Fruit fly (Drosophila melanogaster) whole organism, prepupa: ENCODE measurements around the gene Sfp35C.

Experiments used
- CG10631 ChIP-seq: fragments of 200-800 bp; sonication (Bioruptor generic); optimal IDR thresholded peaks from 2 replicates; lab custom pipeline; 2016; ENCODE audit warnings: missing biosample characterization, missing genetic modification characterization
- CG10669 ChIP-seq: fragments of 200-800 bp; sonication (Bioruptor generic); optimal IDR thresholded peaks from 3 replicates; lab custom pipeline; 2018; ENCODE audit warnings: missing biosample characterization, mild to moderate bottlenecking, missing genetic modification characterization, moderate library complexity
- CG11294 ChIP-seq: fragments of 200-800 bp; sonication (Bioruptor generic); IDR thresholded peaks from 2 replicates; pipeline ENCODE4 v1.3.6; 2022; ENCODE audit warnings: missing biosample characterization, missing genetic modification characterization
- CG11902 ChIP-seq: fragments of 200-800 bp; sonication (Bioruptor generic); optimal IDR thresholded peaks from 3 replicates; lab custom pipeline; 2016; ENCODE audit warnings: missing biosample characterization, missing genetic modification characterization
- CG15336 ChIP-seq: fragments of 200-800 bp; sonication (Bioruptor generic); IDR thresholded peaks from 2 replicates; pipeline ENCODE4 v1.3.6; 2022; ENCODE audit warnings: missing biosample characterization, missing genetic modification characterization
- CG1621 ChIP-seq: fragments of 200-800 bp; sonication (Bioruptor generic); optimal IDR thresholded peaks from 3 replicates; lab custom pipeline; 2018; ENCODE audit warnings: missing biosample characterization, mild to moderate bottlenecking, missing genetic modification characterization
- CG31627 ChIP-seq: fragments of 200-800 bp; sonication (Bioruptor generic); optimal IDR thresholded peaks from 3 replicates; lab custom pipeline; 2016; ENCODE audit warnings: missing biosample characterization, missing genetic modification characterization
- CG34406 ChIP-seq: fragments of 200-800 bp; sonication (Bioruptor generic); optimal IDR thresholded peaks from 3 replicates; lab custom pipeline; 2016; ENCODE audit warnings: missing biosample characterization, missing genetic modification characterization
- CG3919 ChIP-seq: fragments of 200-800 bp; sonication (Bioruptor generic); optimal IDR thresholded peaks from 3 replicates; lab custom pipeline; 2016; ENCODE audit warnings: missing biosample characterization, missing genetic modification characterization
- CG4318 ChIP-seq: fragments of 200-800 bp; sonication (Bioruptor generic); optimal IDR thresholded peaks from 3 replicates; lab custom pipeline; 2017; ENCODE audit warnings: missing biosample characterization, mild to moderate bottlenecking, missing genetic modification characterization
- CG6163 ChIP-seq: fragments of 200-800 bp; sonication (Bioruptor generic); IDR thresholded peaks from 3 replicates; pipeline ENCODE4 v1.3.6; 2022; ENCODE audit warnings: missing biosample characterization, missing genetic modification characterization
- CG6276 ChIP-seq: fragments of 200-800 bp; sonication (Bioruptor generic); optimal IDR thresholded peaks from 2 replicates; lab custom pipeline; 2017; ENCODE audit warnings: missing biosample characterization, mild to moderate bottlenecking, missing genetic modification characterization
- CG6808 ChIP-seq: fragments of 200-800 bp; sonication (Bioruptor generic); optimal IDR thresholded peaks from 3 replicates; lab custom pipeline; 2017; ENCODE audit warnings: missing biosample characterization, missing genetic modification characterization, mild to moderate bottlenecking, moderate library complexity, missing genetic modification reagents
- CG7368 ChIP-seq: fragments of 200-800 bp; sonication (Bioruptor generic); optimal IDR thresholded peaks from 3 replicates; lab custom pipeline; 2016; ENCODE audit warnings: missing biosample characterization, missing genetic modification characterization
- CG8319 ChIP-seq: fragments of 200-800 bp; sonication (Bioruptor generic); optimal IDR thresholded peaks from 3 replicates; lab custom pipeline; 2016; ENCODE audit warnings: missing biosample characterization, missing genetic modification characterization
- CG8632 ChIP-seq: fragments of 200-800 bp; sonication (Bioruptor generic); optimal IDR thresholded peaks from 3 replicates; lab custom pipeline; 2016; ENCODE audit warnings: missing biosample characterization, missing genetic modification characterization
- Eip93F ChIP-seq: fragments of 200-800 bp; sonication (Bioruptor generic); optimal IDR thresholded peaks from 2 replicates; lab custom pipeline; 2016; ENCODE audit warnings: missing biosample characterization, mild to moderate bottlenecking, missing genetic modification characterization
- Ets21C ChIP-seq: fragments of 200-800 bp; sonication (Bioruptor generic); optimal IDR thresholded peaks from 3 replicates; lab custom pipeline; 2016; ENCODE audit warnings: missing biosample characterization, missing genetic modification characterization
- Ets96B ChIP-seq: fragments of 200-800 bp; optimal IDR thresholded peaks from 2 replicates; lab custom pipeline; 2019; ENCODE audit warnings: missing biosample characterization, mild to moderate bottlenecking, missing genetic modification characterization, moderate library complexity
- Gug ChIP-seq: fragments of 200-800 bp; sonication (Bioruptor generic); IDR thresholded peaks from 2 replicates; pipeline ENCODE4 v1.3.6; 2022; ENCODE audit warnings: missing biosample characterization, missing genetic modification characterization
- Hr38 ChIP-seq: sonication (Bioruptor generic); optimal IDR thresholded peaks from 2 replicates; lab custom pipeline; 2016; ENCODE audit warnings: missing biosample characterization, missing genetic modification characterization
- Hr4 ChIP-seq: fragments of 200-800 bp; sonication (Bioruptor generic); optimal IDR thresholded peaks from 3 replicates; lab custom pipeline; 2016; ENCODE audit warnings: missing biosample characterization, missing genetic modification characterization
- Lpt ChIP-seq: fragments of 200-800 bp; sonication (Bioruptor generic); optimal IDR thresholded peaks from 3 replicates; lab custom pipeline; 2016; ENCODE audit warnings: missing biosample characterization, missing genetic modification characterization
- Met ChIP-seq: fragments of 200-800 bp; sonication (Bioruptor generic); optimal IDR thresholded peaks from 3 replicates; lab custom pipeline; 2016; ENCODE audit warnings: missing biosample characterization, missing genetic modification characterization
- Smox ChIP-seq: fragments of 200-800 bp; sonication (Bioruptor generic); optimal IDR thresholded peaks from 3 replicates; lab custom pipeline; 2016; ENCODE audit warnings: missing biosample characterization, missing genetic modification characterization
- Sox14 ChIP-seq: fragments of 200-800 bp; sonication (Bioruptor generic); optimal IDR thresholded peaks from 3 replicates; lab custom pipeline; 2016; ENCODE audit warnings: missing biosample characterization, missing genetic modification characterization
- Sox15 ChIP-seq: fragments of 200-800 bp; sonication (Bioruptor generic); optimal IDR thresholded peaks from 3 replicates; lab custom pipeline; 2016; ENCODE audit warnings: missing biosample characterization, missing genetic modification characterization
- achi ChIP-seq: fragments of 200-800 bp; sonication (Bioruptor generic); optimal IDR thresholded peaks from 3 replicates; lab custom pipeline; 2016; ENCODE audit warnings: missing biosample characterization, missing genetic modification characterization
- acj6 ChIP-seq: fragments of 200-800 bp; sonication (Bioruptor generic); optimal IDR thresholded peaks from 3 replicates; lab custom pipeline; 2016; ENCODE audit warnings: missing biosample characterization, missing genetic modification characterization
- cyc ChIP-seq: fragments of 200-800 bp; sonication (Bioruptor generic); optimal IDR thresholded peaks from 3 replicates; lab custom pipeline; 2016; ENCODE audit warnings: missing biosample characterization, missing genetic modification characterization
- dac ChIP-seq: fragments of 200-800 bp; sonication (Bioruptor generic); optimal IDR thresholded peaks from 2 replicates; lab custom pipeline; 2017; ENCODE audit warnings: missing biosample characterization, mild to moderate bottlenecking, missing genetic modification characterization
- eg ChIP-seq: fragments of 200-800 bp; sonication (Bioruptor generic); IDR thresholded peaks from 3 replicates; pipeline ENCODE4 v1.3.6; 2022; ENCODE audit warnings: missing biosample characterization, missing genetic modification characterization
- fd59A ChIP-seq: fragments of 200-800 bp; sonication (Bioruptor generic); optimal IDR thresholded peaks from 2 replicates; lab custom pipeline; 2017; ENCODE audit warnings: missing biosample characterization, mild to moderate bottlenecking, missing genetic modification characterization, missing genetic modification reagents
- fd85E ChIP-seq: fragments of 200-800 bp; sonication (Bioruptor generic); optimal IDR thresholded peaks from 3 replicates; lab custom pipeline; 2016; ENCODE audit warnings: missing biosample characterization, missing genetic modification characterization
- fkh ChIP-seq: fragments of 200-800 bp; sonication (Bioruptor generic); optimal IDR thresholded peaks from 3 replicates; lab custom pipeline; 2017; ENCODE audit warnings: missing biosample characterization, mild to moderate bottlenecking, missing genetic modification characterization, moderate library complexity
- lz ChIP-seq: fragments of 200-800 bp; sonication (Bioruptor generic); optimal IDR thresholded peaks from 3 replicates; lab custom pipeline; 2016; ENCODE audit warnings: missing biosample characterization, missing genetic modification characterization
- net ChIP-seq: fragments of 200-800 bp; sonication (Bioruptor generic); optimal IDR thresholded peaks from 3 replicates; lab custom pipeline; 2016; ENCODE audit warnings: missing biosample characterization, missing genetic modification characterization
- pdm3 ChIP-seq: fragments of 200-800 bp; sonication (Bioruptor generic); optimal IDR thresholded peaks from 3 replicates; lab custom pipeline; 2016; ENCODE audit warnings: missing biosample characterization, missing genetic modification characterization
- salr ChIP-seq, 2 experiments: fragments of 200-800 bp; sonication (Bioruptor generic); optimal IDR thresholded peaks; 3 replicates each; lab custom pipeline; 2016 to 2018; ENCODE audit warnings: missing biosample characterization in 2 of 2, missing genetic modification characterization in 2 of 2, mild to moderate bottlenecking in 1 of 2
- spab ChIP-seq: fragments of 200-800 bp; sonication (Bioruptor generic); optimal IDR thresholded peaks from 2 replicates; lab custom pipeline; 2017; ENCODE audit warnings: missing biosample characterization, mild to moderate bottlenecking, missing genetic modification characterization, missing genetic modification reagents
- ss ChIP-seq, 2 experiments: fragments of 200-800 bp; sonication (Bioruptor generic); optimal IDR thresholded peaks; 2 replicates in 1 of 2; 3 replicates in 1 of 2; lab custom pipeline; 2017 to 2018; ENCODE audit warnings: mild to moderate bottlenecking in 2 of 2, missing biosample characterization in 2 of 2, missing genetic modification characterization in 2 of 2, moderate library complexity in 1 of 2
- svp ChIP-seq: fragments of 200-800 bp; sonication (Bioruptor generic); peaks from one replicate; lab custom pipeline; 2016; ENCODE audit warnings: missing biosample characterization, missing genetic modification characterization
- vri ChIP-seq: fragments of 200-800 bp; sonication (Bioruptor generic); optimal IDR thresholded peaks from 3 replicates; lab custom pipeline; 2016; ENCODE audit warnings: missing biosample characterization, mild to moderate bottlenecking, missing genetic modification characterization

Gene Sfp35C

dm6 chr2L:15248163-15249005, 46.5 kb upstream of the Sfp35C start, which contains the start of gene dao (continued):
- no peak for TF ChIP-seq Sox14 (GFP tag; lab: Kevin White, UChicago)
- no peak for TF ChIP-seq Hr38 (GFP tag; lab: Kevin White, UChicago)
- no peak for TF ChIP-seq Sox15
- TF ChIP-seq CG3919 = no peak
- TF ChIP-seq fd85E (GFP tag; lab: Kevin White, UChicago) = no peak
- TF ChIP-seq CG15336 (GFP tag; lab: Robert Waterston, UW) = no peak
- TF ChIP-seq Ets21C (GFP tag; lab: Kevin White, UChicago) = no peak
- peak; percentile 22 for TF ChIP-seq acj6 (GFP tag; lab: Kevin White, UChicago)
- no peak for TF ChIP-seq achi (GFP tag; lab: Kevin White, UChicago)
- TF ChIP-seq ss (GFP tag; optimal IDR thresholded peaks at IDR 0.05; lab: Kevin White, UChicago) = no peak
- TF ChIP-seq svp (GFP tag; lab: Kevin White, UChicago) = peak; percentile 66
- no peak for TF ChIP-seq Met (GFP tag; lab: Kevin White, UChicago)
- TF ChIP-seq CG6163 (GFP tag; lab: Robert Waterston, UW) = no peak
- 0 out of 3 replicates have a peak, but pooled peaks have one; percentile 20 for TF ChIP-seq eg (GFP tag; lab: Robert Waterston, UW)
- TF ChIP-seq CG7368 (GFP tag; lab: Kevin White, UChicago) = no peak
- no peak for TF ChIP-seq Ets96B (tag; lab: Kevin White, UChicago)
- no peak for TF ChIP-seq salr (GFP tag; optimal IDR thresholded peaks at IDR 0.05; lab: Kevin White, UChicago)
- TF ChIP-seq dac (GFP tag; lab: Kevin White, UChicago) = no peak
- TF ChIP-seq net (GFP tag; lab: Kevin White, UChicago) = no peak
- TF ChIP-seq CG4318 (GFP tag; lab: Kevin White, UChicago) = no peak
- TF ChIP-seq CG11294 = no peak
- TF ChIP-seq CG34406 = no peak
- no peak for TF ChIP-seq CG8632 (GFP tag; lab: Kevin White, UChicago)
- peak; percentile 19 for TF ChIP-seq CG31627
- peak; percentile 32 for TF ChIP-seq pdm3
- TF ChIP-seq vri (GFP tag; lab: Kevin White, UChicago) = no peak
- no peak for TF ChIP-seq Smox (GFP tag; lab: Kevin White, UChicago)
- TF ChIP-seq, all 60 proteins: peak for 15

DNA sequence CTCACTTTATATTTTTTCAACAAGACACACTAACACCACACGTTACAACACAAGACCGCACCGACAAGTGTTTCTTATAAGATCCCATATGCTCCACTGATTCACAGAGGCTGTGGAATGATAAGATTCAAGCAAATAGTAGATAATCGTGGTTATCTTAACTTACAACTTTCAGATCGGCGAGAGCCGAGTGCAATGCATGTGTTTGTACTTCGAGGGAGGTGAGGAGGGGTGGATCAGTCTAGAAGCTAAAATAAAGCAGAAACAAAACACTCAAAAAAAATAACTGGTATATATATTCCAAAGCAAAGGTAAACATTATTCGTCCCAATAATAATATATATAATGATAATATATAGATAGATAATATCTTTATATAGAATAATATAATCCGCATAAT, 45.7 kb upstream of the Sfp35C start, which contains the start of gene ZnT35C:
ZnT35C (minus strand) TSS at position 101 of the 400 bp plus-strand sequence.
- TF ChIP-seq CG10631 (GFP tag; lab: Kevin White, UChicago) (no peak), CG6276 (GFP tag; lab: Kevin White, UChicago) (no peak), pdm3 (no peak), CG6163 (GFP tag; lab: Robert Waterston, UW) (no peak), Ets96B (tag; lab: Kevin White, UChicago) (no peak), Lpt (GFP tag; lab: Kevin White, UChicago) (no peak), Ets21C (GFP tag; lab: Kevin White, UChicago) (no peak), CG6808 (GFP tag; lab: Kevin White, UChicago) (no peak), Eip93F (GFP tag; lab: Kevin White, UChicago) (no peak)

dm6 chr2L:15244708-15245107, 42.8 kb upstream of the Sfp35C start:
- TF ChIP-seq CG8319 (GFP tag; lab: Kevin White, UChicago) = no peak
- no peak for TF ChIP-seq CG11294
- TF ChIP-seq Met (GFP tag; lab: Kevin White, UChicago) = no peak
- no peak for TF ChIP-seq dac (GFP tag; lab: Kevin White, UChicago)
- TF ChIP-seq cyc (GFP tag; lab: Kevin White, UChicago) = no peak
- no peak for TF ChIP-seq acj6 (GFP tag; lab: Kevin White, UChicago)
- no peak for TF ChIP-seq spab
- no peak for TF ChIP-seq fkh (GFP tag; lab: Kevin White, UChicago)
- TF ChIP-seq Gug (GFP tag; lab: Robert Waterston, UW) = no peak
- TF ChIP-seq CG10669 (GFP tag; lab: Kevin White, UChicago) = no peak
- TF ChIP-seq CG7368 (GFP tag; lab: Kevin White, UChicago) = no peak
- TF ChIP-seq CG1621 (tag; lab: Kevin White, UChicago) = no peak
- TF ChIP-seq ss (GFP tag; optimal IDR thresholded peaks at IDR 0.05; lab: Kevin White, UChicago) = no peak
- TF ChIP-seq fd59A (GFP tag; lab: Kevin White, UChicago) = no peak
- no peak for TF ChIP-seq CG6276 (GFP tag; lab: Kevin White, UChicago)
- no peak for TF ChIP-seq CG11902 (GFP tag; lab: Kevin White, UChicago)
- TF ChIP-seq Hr4 = no peak
- no peak for TF ChIP-seq lz (GFP tag; lab: Kevin White, UChicago)
